Worm (Caenorhabditis elegans): ENCODE data around the gene srbc-61.

ce11 chrV:17438317-17438716 lies 38.3 kb upstream of the srbc-61 start, which contains the start of gene srsx-2:
- TF ChIP-seq gei-17 (GFP tag; optimal IDR thresholded peaks at IDR 0.05): no peak
- TF ChIP-seq hmg-20 (GFP tag; IDR thresholded peaks at IDR 0.05): no peak
- TF ChIP-seq cebp-2 (GFP tag; IDR thresholded peaks at IDR 0.05): no peak
- TF ChIP-seq F49E8.2 (tag; optimal IDR thresholded peaks at IDR 0.05; ENCODE audit: insufficient read depth): no peak
- no peak for TF ChIP-seq F55B11.4 (tag; optimal IDR thresholded peaks at IDR 0.05; ENCODE audit: borderline replicate concordance, insufficient read depth)
